Worm (Caenorhabditis elegans) whole organism, young adult: ENCODE measurements around the gene F47G3.3.

Experiments
- F37B4.10 ChIP-seq: fragments of 200-800 bp; sonication (Bioruptor generic); IDR thresholded peaks from 2 replicates; pipeline ENCODE4 v1.3.6; 2022; ENCODE audit warnings: missing genetic modification characterization, missing compliant biosample characterization
- ceh-40 ChIP-seq: fragments of 200-800 bp; sonication (Bioruptor generic); IDR thresholded peaks from 2 replicates; pipeline ENCODE4 v1.3.6; 2022; ENCODE audit warnings: missing genetic modification characterization, missing compliant biosample characterization
- dpl-1 ChIP-seq: fragments of 150-350 bp; optimal IDR thresholded peaks from 2 replicates; lab custom pipeline; 2014; ENCODE audit warnings: missing biosample characterization, missing genetic modification reagents, missing genetic modification characterization
- lir-1 ChIP-seq: fragments of 200-800 bp; sonication (Bioruptor generic); conservative IDR thresholded peaks from 2 replicates; pipeline ENCODE4 v1.3.6; 2022; ENCODE audit warnings: missing genetic modification reagents, missing genetic modification characterization, missing compliant biosample characterization
- sea-2 ChIP-seq: fragments of 200-800 bp; sonication (Bioruptor generic); IDR thresholded peaks from 2 replicates; pipeline ENCODE4 v1.3.6; 2022; ENCODE audit warnings: missing genetic modification characterization, missing compliant biosample characterization
- snpc-4 ChIP-seq, 5 experiments: fragments of 150-350 bp in 1 of 5; sonication (generic microtip) in 4 of 5; optimal IDR thresholded peaks; 2 replicates each; lab custom pipeline; 2014 to 2018; ENCODE audit warnings: missing genetic modification characterization in 5 of 5, missing biosample characterization in 3 of 5, antibody characterized with exemption in 2 of 5, mild to moderate bottlenecking in 2 of 5, missing compliant biosample characterization in 2 of 5, missing genotype in 2 of 5, moderate library complexity in 2 of 5, missing genetic modification reagents in 1 of 5
- tlf-1 ChIP-seq: fragments of 200-800 bp; sonication (Bioruptor generic); optimal IDR thresholded peaks from 2 replicates; lab custom pipeline; 2018; ENCODE audit warnings: mild to moderate bottlenecking, missing genetic modification characterization, missing compliant biosample characterization

DNA sequence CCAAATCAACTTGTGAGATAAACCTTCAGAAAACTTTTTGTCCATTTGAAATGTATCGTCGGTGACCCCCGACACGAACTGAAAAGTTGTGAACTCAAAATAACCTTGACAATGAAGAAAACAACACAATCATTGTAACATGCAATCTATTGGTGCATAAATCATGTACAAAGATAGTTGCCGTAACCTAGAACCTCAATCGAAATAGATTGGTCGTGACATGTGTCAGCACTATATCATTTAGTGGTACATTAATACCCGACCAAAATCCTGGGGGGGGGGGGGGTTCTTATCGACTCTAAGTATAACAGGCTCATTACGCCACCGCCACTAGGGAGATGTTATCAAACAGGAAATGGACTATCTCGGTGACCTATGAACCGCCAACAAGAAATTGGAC lies 51.1 kb downstream of the F47G3.3 start:
- TF ChIP-seq lir-1 (GFP tag; lab: Robert Waterston, UW): no peak
- TF ChIP-seq ceh-40: no peak
- no peak for TF ChIP-seq F37B4.10 (GFP tag; lab: Robert Waterston, UW)
- no peak for TF ChIP-seq sea-2 (GFP tag; lab: Robert Waterston, UW)
- no peak for TF ChIP-seq snpc-4 (GFP tag; optimal IDR thresholded peaks at IDR 0.05; lab: Kevin White, UChicago)
- TF ChIP-seq snpc-4 (tag; optimal IDR thresholded peaks at IDR 0.05; lab: Kevin White, UChicago): no peak
- no peak for TF ChIP-seq dpl-1 (GFP tag; lab: Kevin White, UChicago)
- no peak for TF ChIP-seq tlf-1 (GFP tag; lab: Kevin White, UChicago)
